Fruit fly (Drosophila melanogaster): Measurements from ENCODE around the gene pths.

pths gene

dm6 chr2L:21141714-21142500 lies 1.1 kb upstream of the pths start, which contains the start of gene Dap160 (continued):
- TF ChIP-seq PHDP (tag; optimal IDR thresholded peaks at IDR 0.05) (no peak), h (optimal IDR thresholded peaks at IDR 0.05) (no peak), Tbp (GFP tag; optimal IDR thresholded peaks at IDR 0.05) (no peak), knrl (GFP tag; IDR thresholded peaks at IDR 0.05; ENCODE audit: partially characterized antibody) (peak; percentile 68), CG7372 (GFP tag; IDR thresholded peaks at IDR 0.05) (no peak), hkb (optimal IDR thresholded peaks at IDR 0.05) (no peak), hkb (GFP tag; IDR thresholded peaks at IDR 0.05) (no peak), Camta (GFP tag; optimal IDR thresholded peaks at IDR 0.05) (no peak), tin (GFP tag; optimal IDR thresholded peaks at IDR 0.05) (no peak), CG18764 (GFP tag; optimal IDR thresholded peaks at IDR 0.05) (no peak), CG13123 (GFP tag; optimal IDR thresholded peaks at IDR 0.05) (no peak), CG6654 (GFP tag; optimal IDR thresholded peaks at IDR 0.05) (no peak), HmgZ (tag; optimal IDR thresholded peaks at IDR 0.05) (peak; percentile 34), vfl (GFP tag; optimal IDR thresholded peaks at IDR 0.05) (no peak), CG33557 (GFP tag; optimal IDR thresholded peaks at IDR 0.05) (no peak), chn (GFP tag; optimal IDR thresholded peaks at IDR 0.05) (no peak), en (GFP tag; optimal IDR thresholded peaks at IDR 0.05) (no peak), CG17829 (tag; optimal IDR thresholded peaks at IDR 0.05) (no peak), Atf-2 (GFP tag; optimal IDR thresholded peaks at IDR 0.05) (no peak), CG11560 (tag; IDR thresholded peaks at IDR 0.05) (no peak), dimm (GFP tag; IDR thresholded peaks at IDR 0.05) (no peak), wdn (GFP tag; IDR thresholded peaks at IDR 0.05) (no peak), Dfd (GFP tag; optimal IDR thresholded peaks at IDR 0.05) (no peak), insv (GFP tag; optimal IDR thresholded peaks at IDR 0.05) (no peak), crp (GFP tag; optimal IDR thresholded peaks at IDR 0.05) (no peak), CG7271 (tag; optimal IDR thresholded peaks at IDR 0.05) (no peak), CG9797 (GFP tag; optimal IDR thresholded peaks at IDR 0.05) (peak; percentile 29), CG6813 (GFP tag; optimal IDR thresholded peaks at IDR 0.05) (no peak), Hr78 (GFP tag; optimal IDR thresholded peaks at IDR 0.05) (no peak), CG6272 (GFP tag; IDR thresholded peaks at IDR 0.05) (no peak), Oaz (GFP tag; IDR thresholded peaks at IDR 0.05) (no peak), CG10209 (GFP tag; optimal IDR thresholded peaks at IDR 0.05) (no peak), esg (GFP tag; conservative IDR thresholded peaks at IDR 0.05) (no peak), Eip74EF (GFP tag; optimal IDR thresholded peaks at IDR 0.05) (no peak), Lpt (GFP tag; optimal IDR thresholded peaks at IDR 0.05) (no peak), phol (tag; optimal IDR thresholded peaks at IDR 0.05) (no peak), fd3F (GFP tag; optimal IDR thresholded peaks at IDR 0.05) (no peak), D19B (GFP tag; optimal IDR thresholded peaks at IDR 0.05) (no peak), wor (GFP tag; IDR thresholded peaks at IDR 0.05) (no peak), pzg (GFP tag; optimal IDR thresholded peaks at IDR 0.05) (peak; percentile 67), CG4404 (GFP tag; IDR thresholded peaks at IDR 0.05) (no peak), CG31441 (GFP tag; IDR thresholded peaks at IDR 0.05) (no peak), Max (GFP tag; optimal IDR thresholded peaks at IDR 0.05) (peak; percentile 3), cato (GFP tag; optimal IDR thresholded peaks at IDR 0.05; ENCODE audit: borderline replicate concordance) (no peak), CG4617 (GFP tag; optimal IDR thresholded peaks at IDR 0.05; ENCODE audit: borderline replicate concordance) (peak; percentile 80), Nf-YB (GFP tag; optimal IDR thresholded peaks at IDR 0.05) (no peak), cad (GFP tag; optimal IDR thresholded peaks at IDR 0.05) (no peak), CG43689 (GFP tag; IDR thresholded peaks at IDR 0.05) (no peak), CG13424 (tag; optimal IDR thresholded peaks at IDR 0.05) (no peak), CG14667 (GFP tag; IDR thresholded peaks at IDR 0.05) (no peak), emc (GFP tag; optimal IDR thresholded peaks at IDR 0.05) (no peak)
